Worm (Caenorhabditis elegans) whole organism, young adult: ENCODE measurements around the gene C35C5.8.

Source experiments
- B0336.3 ChIP-seq: fragments of 200-800 bp; sonication (Bioruptor generic); IDR thresholded peaks from 2 replicates; pipeline ENCODE4 v1.3.6; 2022; ENCODE audit warnings: missing genetic modification characterization, missing compliant biosample characterization
- F23B12.7 ChIP-seq: sonication (generic microtip); optimal IDR thresholded peaks from 2 replicates; lab custom pipeline; 2017; ENCODE audit warnings: missing genetic modification characterization, mild to moderate bottlenecking, missing compliant biosample characterization, antibody characterized with exemption, moderate library complexity; ENCODE audit not compliant: insufficient read depth
- F37B4.10 ChIP-seq: fragments of 200-800 bp; sonication (Bioruptor generic); IDR thresholded peaks from 2 replicates; pipeline ENCODE4 v1.3.6; 2022; ENCODE audit warnings: missing genetic modification characterization, missing compliant biosample characterization
- K11D2.4 ChIP-seq: fragments of 200-800 bp; sonication (Bioruptor generic); IDR thresholded peaks from 2 replicates; pipeline ENCODE4 v1.3.6; 2022; ENCODE audit warnings: missing genetic modification reagents, missing genetic modification characterization, missing compliant biosample characterization
- K12H6.12 ChIP-seq: fragments of 200-800 bp; sonication (Bioruptor generic); optimal IDR thresholded peaks from 2 replicates; lab custom pipeline; 2018; ENCODE audit warnings: mild to moderate bottlenecking, missing genetic modification characterization, missing compliant biosample characterization
- T07F8.4 ChIP-seq: sonication (generic microtip); optimal IDR thresholded peaks from 2 replicates; lab custom pipeline; 2016; ENCODE audit warnings: mild to moderate bottlenecking, missing genetic modification characterization, moderate library complexity, missing compliant biosample characterization
- Y53F4B.3 ChIP-seq: fragments of 200-800 bp; sonication (Bioruptor generic); IDR thresholded peaks from 2 replicates; pipeline ENCODE4 v1.3.6; 2022; ENCODE audit warnings: missing genetic modification reagents, missing genetic modification characterization, missing compliant biosample characterization
- Y56A3A.18 ChIP-seq: fragments of 200-800 bp; sonication (Bioruptor generic); IDR thresholded peaks from 2 replicates; pipeline ENCODE4 v1.3.6; 2022; ENCODE audit warnings: missing genetic modification reagents, missing genetic modification characterization, missing compliant biosample characterization
- ZK185.1 ChIP-seq: sonication (generic microtip); optimal IDR thresholded peaks from 2 replicates; lab custom pipeline; 2016; ENCODE audit warnings: mild to moderate bottlenecking, missing genetic modification characterization, missing compliant biosample characterization; ENCODE audit not compliant: poor library complexity, severe bottlenecking
- aptf-2 ChIP-seq: fragments of 200-800 bp; sonication (Bioruptor generic); conservative IDR thresholded peaks from 2 replicates; pipeline ENCODE4 v1.3.6; 2022; ENCODE audit warnings: missing genetic modification reagents, missing genetic modification characterization, missing compliant biosample characterization
- atf-7 ChIP-seq: sonication (generic microtip); optimal IDR thresholded peaks from 2 replicates; lab custom pipeline; 2017; ENCODE audit warnings: mild to moderate bottlenecking, missing genetic modification characterization, missing compliant biosample characterization
- attf-5 ChIP-seq: fragments of 200-800 bp; sonication (Bioruptor generic); optimal IDR thresholded peaks from 2 replicates; lab custom pipeline; 2018; ENCODE audit warnings: mild to moderate bottlenecking, missing genetic modification characterization, missing compliant biosample characterization
- attf-6 ChIP-seq: fragments of 200-800 bp; sonication (Bioruptor generic); IDR thresholded peaks from 2 replicates; pipeline ENCODE4 v1.3.6; 2022; ENCODE audit warnings: missing genetic modification reagents, missing genetic modification characterization, missing compliant biosample characterization
- bed-1 ChIP-seq: fragments of 200-800 bp; sonication (Bioruptor generic); IDR thresholded peaks from 2 replicates; pipeline ENCODE4 v1.3.6; 2022; ENCODE audit warnings: missing genetic modification reagents, missing genetic modification characterization, missing compliant biosample characterization
- bed-2 ChIP-seq: fragments of 200-800 bp; sonication (Bioruptor generic); IDR thresholded peaks from 2 replicates; pipeline ENCODE4 v1.3.6; 2022; ENCODE audit warnings: missing genetic modification reagents, missing genetic modification characterization, missing compliant biosample characterization
- cebp-1 ChIP-seq, 2 experiments: fragments of 200-800 bp in 1 of 2; sonication (Bioruptor generic) in 1 of 2; sonication (generic microtip) in 1 of 2; IDR thresholded peaks in 1 of 2; optimal IDR thresholded peaks in 1 of 2; 2 replicates each; pipeline versions ENCODE4 v1.3.6 to Lab custom; 2017 to 2022; ENCODE audit warnings: missing compliant biosample characterization in 2 of 2, missing genetic modification characterization in 2 of 2, mild to moderate bottlenecking in 1 of 2, missing genetic modification reagents in 1 of 2, moderate library complexity in 1 of 2
- cebp-2 ChIP-seq: fragments of 200-800 bp; sonication (Bioruptor generic); IDR thresholded peaks from 2 replicates; pipeline ENCODE4 v1.3.6; 2022; ENCODE audit warnings: missing genetic modification characterization, missing compliant biosample characterization
- chd-7 ChIP-seq: sonication (generic microtip); optimal IDR thresholded peaks from 2 replicates; lab custom pipeline; 2016; ENCODE audit warnings: mild to moderate bottlenecking, missing genetic modification characterization, moderate library complexity, missing compliant biosample characterization
- dox-1 ChIP-seq: fragments of 200-800 bp; sonication (Bioruptor generic); IDR thresholded peaks from 2 replicates; pipeline ENCODE4 v1.3.6; 2022; ENCODE audit warnings: missing genetic modification reagents, missing genetic modification characterization, missing compliant biosample characterization
- dpff-1 ChIP-seq: sonication (generic microtip); optimal IDR thresholded peaks from 2 replicates; lab custom pipeline; 2017; ENCODE audit warnings: mild to moderate bottlenecking, missing genetic modification characterization, missing compliant biosample characterization
- egl-18 ChIP-seq: fragments of 200-800 bp; sonication (Bioruptor generic); IDR thresholded peaks from 2 replicates; pipeline ENCODE4 v1.3.6; 2022; ENCODE audit warnings: missing genetic modification reagents, missing genetic modification characterization, missing compliant biosample characterization
- egrh-3 ChIP-seq: fragments of 200-800 bp; sonication (Bioruptor generic); IDR thresholded peaks from 2 replicates; pipeline ENCODE4 v1.3.6; 2022; ENCODE audit warnings: missing genetic modification reagents, missing genetic modification characterization, missing compliant biosample characterization
- ets-4 ChIP-seq: fragments of 200-800 bp; sonication (Bioruptor generic); optimal IDR thresholded peaks from 2 replicates; lab custom pipeline; 2018; ENCODE audit warnings: mild to moderate bottlenecking, missing genetic modification characterization, missing compliant biosample characterization
- fkh-3 ChIP-seq: sonication (generic microtip); optimal IDR thresholded peaks from 2 replicates; lab custom pipeline; 2016; ENCODE audit warnings: mild to moderate bottlenecking, missing genetic modification characterization, missing compliant biosample characterization
- gei-17 ChIP-seq: fragments of 200-800 bp; sonication (Bioruptor generic); optimal IDR thresholded peaks from 2 replicates; lab custom pipeline; 2018; ENCODE audit warnings: mild to moderate bottlenecking, missing genetic modification characterization, missing compliant biosample characterization
- hmg-1.2 ChIP-seq: fragments of 200-800 bp; sonication (Bioruptor generic); IDR thresholded peaks from 2 replicates; pipeline ENCODE4 v1.3.6; 2022; ENCODE audit warnings: missing genetic modification reagents, missing genetic modification characterization, missing compliant biosample characterization
- hsf-1 ChIP-seq: fragments of 200-800 bp; sonication (Bioruptor generic); IDR thresholded peaks from 2 replicates; pipeline ENCODE4 v1.3.6; 2022; ENCODE audit warnings: missing genetic modification reagents, missing genetic modification characterization, missing compliant biosample characterization
- let-607 ChIP-seq, 2 experiments: fragments of 200-800 bp in 1 of 2; sonication (Bioruptor generic) in 1 of 2; sonication (generic microtip) in 1 of 2; optimal IDR thresholded peaks; 2 replicates each; lab custom pipeline; 2016 to 2018; ENCODE audit warnings: mild to moderate bottlenecking in 2 of 2, missing compliant biosample characterization in 2 of 2, missing genetic modification characterization in 2 of 2, moderate library complexity in 2 of 2, missing genotype in 1 of 2
- lin-26 ChIP-seq: fragments of 200-800 bp; sonication (Bioruptor generic); IDR thresholded peaks from 2 replicates; pipeline ENCODE4 v1.3.6; 2022; ENCODE audit warnings: missing genetic modification reagents, missing genetic modification characterization, missing compliant biosample characterization
- lin-40 ChIP-seq: sonication (generic microtip); optimal IDR thresholded peaks from 2 replicates; lab custom pipeline; 2016; ENCODE audit warnings: missing genetic modification characterization, mild to moderate bottlenecking, missing compliant biosample characterization, missing genotype, missing genetic modification reagents
- nfyb-1 ChIP-seq: fragments of 200-800 bp; sonication (Bioruptor generic); IDR thresholded peaks from 2 replicates; pipeline ENCODE4 v1.3.6; 2022; ENCODE audit warnings: missing genetic modification reagents, missing genetic modification characterization, missing compliant biosample characterization
- nhr-120 ChIP-seq: fragments of 200-800 bp; sonication (Bioruptor generic); IDR thresholded peaks from 2 replicates; pipeline ENCODE4 v1.3.6; 2022; ENCODE audit warnings: missing genetic modification characterization, missing compliant biosample characterization
- nhr-179 ChIP-seq: sonication (generic microtip); optimal IDR thresholded peaks from 2 replicates; lab custom pipeline; 2016; ENCODE audit warnings: mild to moderate bottlenecking, missing genetic modification characterization, missing compliant biosample characterization
- nhr-27 ChIP-seq: fragments of 200-800 bp; sonication (Bioruptor generic); optimal IDR thresholded peaks from 2 replicates; lab custom pipeline; 2018; ENCODE audit warnings: mild to moderate bottlenecking, missing genetic modification characterization, moderate library complexity, missing compliant biosample characterization
- nhr-80 ChIP-seq: sonication (generic microtip); optimal IDR thresholded peaks from 2 replicates; lab custom pipeline; 2016; ENCODE audit warnings: missing genetic modification characterization, missing compliant biosample characterization
- nhr-90 ChIP-seq: sonication (generic microtip); optimal IDR thresholded peaks from 2 replicates; lab custom pipeline; 2016; ENCODE audit warnings: missing genotype, mild to moderate bottlenecking, missing genetic modification characterization, missing compliant biosample characterization
- pbrm-1 ChIP-seq: fragments of 200-800 bp; sonication (Bioruptor generic); IDR thresholded peaks from 2 replicates; pipeline ENCODE4 v1.3.6; 2022; ENCODE audit warnings: missing genetic modification reagents, missing genetic modification characterization, missing compliant biosample characterization
- rcor-1 ChIP-seq: fragments of 200-800 bp; sonication (Bioruptor generic); IDR thresholded peaks from 2 replicates; pipeline ENCODE4 v1.3.6; 2022; ENCODE audit warnings: missing genetic modification reagents, missing genetic modification characterization, missing compliant biosample characterization
- snpc-4 ChIP-seq, 5 experiments: fragments of 150-350 bp in 1 of 5; sonication (generic microtip) in 4 of 5; optimal IDR thresholded peaks; 2 replicates each; lab custom pipeline; 2014 to 2018; ENCODE audit warnings: missing genetic modification characterization in 5 of 5, missing biosample characterization in 3 of 5, antibody characterized with exemption in 2 of 5, mild to moderate bottlenecking in 2 of 5, missing compliant biosample characterization in 2 of 5, missing genotype in 2 of 5, moderate library complexity in 2 of 5, missing genetic modification reagents in 1 of 5
- somi-1 ChIP-seq: fragments of 200-800 bp; sonication (Bioruptor generic); optimal IDR thresholded peaks from 2 replicates; lab custom pipeline; 2018; ENCODE audit warnings: mild to moderate bottlenecking, missing genetic modification characterization, missing compliant biosample characterization
- unc-62 ChIP-seq: fragments of 150-350 bp; optimal IDR thresholded peaks from 2 replicates; lab custom pipeline; 2014; ENCODE audit warnings: missing biosample characterization, missing genetic modification reagents, missing genetic modification characterization
- zim-3 ChIP-seq: sonication (generic microtip); optimal IDR thresholded peaks from 2 replicates; lab custom pipeline; 2017; ENCODE audit warnings: mild to moderate bottlenecking, missing genetic modification characterization, moderate library complexity, missing compliant biosample characterization
- ztf-18 ChIP-seq: sonication (generic microtip); optimal IDR thresholded peaks from 2 replicates; lab custom pipeline; 2016; ENCODE audit warnings: missing genotype, mild to moderate bottlenecking, missing genetic modification characterization, missing compliant biosample characterization
- ztf-26 ChIP-seq: sonication (generic microtip); optimal IDR thresholded peaks from 2 replicates; lab custom pipeline; 2017; ENCODE audit warnings: missing genetic modification characterization, missing compliant biosample characterization

Gene C35C5.8

DNA sequence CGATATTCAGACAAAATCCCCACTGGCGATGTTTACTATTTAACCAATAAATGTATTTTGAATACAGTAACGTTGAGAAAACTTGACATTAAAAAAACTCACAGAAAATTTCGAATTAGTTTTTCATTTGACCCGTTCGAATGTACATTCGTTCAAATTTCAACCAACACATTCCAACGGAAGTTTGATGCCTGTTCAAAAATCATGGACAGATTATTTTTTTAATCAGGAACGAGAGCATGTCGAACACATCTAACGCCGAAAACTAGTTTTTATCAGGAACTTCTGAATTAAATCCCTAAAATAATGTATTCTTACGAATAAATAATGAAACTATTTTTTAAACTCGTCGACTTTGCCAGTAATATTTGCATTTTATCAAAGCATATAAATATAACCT, 8.3 kb downstream of the C35C5.8 start:
- TF ChIP-seq cebp-2 (GFP tag; lab: Robert Waterston, UW): no peak
- no peak for TF ChIP-seq somi-1 (GFP tag; lab: Kevin White, UChicago)
- no peak for TF ChIP-seq egl-18 (GFP tag; lab: Robert Waterston, UW)
- TF ChIP-seq aptf-2: no peak
- no peak for TF ChIP-seq fkh-3 (tag; lab: Kevin White, UChicago)
- no peak for TF ChIP-seq bed-1 (GFP tag; lab: Robert Waterston, UW)
- TF ChIP-seq nhr-27 (tag; lab: Kevin White, UChicago): no peak
- no peak for TF ChIP-seq attf-6 (GFP tag; lab: Robert Waterston, UW)
- TF ChIP-seq dpff-1 (tag; lab: Kevin White, UChicago): no peak
- TF ChIP-seq Y53F4B.3 (GFP tag; lab: Robert Waterston, UW): no peak
- TF ChIP-seq hsf-1 (GFP tag; lab: Robert Waterston, UW): no peak
- no peak for TF ChIP-seq K12H6.12
- no peak for TF ChIP-seq rcor-1
- no peak for TF ChIP-seq pbrm-1 (GFP tag; lab: Robert Waterston, UW)

DNA sequence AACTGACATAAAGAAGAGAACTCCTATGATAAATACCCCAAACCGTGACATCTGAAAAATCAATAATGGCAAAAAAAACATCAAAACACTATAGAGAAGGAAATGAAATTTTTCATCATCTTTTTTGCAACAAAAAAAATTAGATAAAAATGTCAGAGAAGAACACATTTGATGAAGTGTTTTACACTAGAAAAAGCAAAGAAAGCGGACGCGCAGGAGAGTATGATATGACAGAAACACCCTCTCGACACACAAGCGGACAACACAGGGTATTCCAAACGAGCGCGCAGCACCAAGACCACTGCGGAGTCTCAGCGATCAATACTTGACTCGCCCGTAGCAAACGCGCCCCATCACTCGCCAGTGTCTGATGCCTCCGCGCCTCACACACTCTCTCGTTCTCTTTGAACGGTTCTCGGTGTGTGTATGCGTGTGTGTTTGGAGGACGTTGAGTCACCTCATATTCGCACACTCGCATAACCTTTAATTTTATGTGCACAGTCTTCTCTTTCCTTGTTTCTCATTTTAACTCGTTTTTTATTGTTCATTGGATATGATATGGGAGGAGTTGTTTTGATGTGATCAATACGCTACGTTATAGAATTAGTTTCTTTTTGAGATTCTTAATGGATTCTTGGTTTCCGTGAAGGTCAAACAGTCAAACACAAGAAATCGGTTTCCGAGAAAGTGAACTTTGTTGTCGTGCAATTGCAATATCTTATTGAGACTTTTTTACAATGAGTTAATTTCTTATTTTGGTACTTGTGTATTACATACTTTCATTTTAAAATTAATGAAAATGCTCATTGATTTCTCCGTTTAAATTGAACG, 13.3 kb downstream of the C35C5.8 start, which contains the start of gene selt-1.1:
selt-1.1 (minus strand) TSS at position 51 of the 831 bp plus-strand sequence.
- TF ChIP-seq dox-1: peak; percentile 89
- no peak for TF ChIP-seq cebp-1 (GFP tag; IDR thresholded peaks at IDR 0.05; lab: Robert Waterston, UW)
- no peak for TF ChIP-seq cebp-1 (tag; optimal IDR thresholded peaks at IDR 0.05; lab: Kevin White, UChicago)
- peak; percentile 26 for TF ChIP-seq unc-62 (GFP tag; lab: Kevin White, UChicago)
- no peak for TF ChIP-seq nhr-179
- TF ChIP-seq Y56A3A.18: 0 out of 2 replicates have a peak, but pooled peaks have one; percentile 27
- no peak for TF ChIP-seq egrh-3 (GFP tag; lab: Robert Waterston, UW)
- 0 out of 2 replicates have a peak, but pooled peaks have one; percentile 21 for TF ChIP-seq nfyb-1 (GFP tag; lab: Robert Waterston, UW)
- TF ChIP-seq ets-4: peak; percentile 85
- peak; percentile 43 to 68 for TF ChIP-seq let-607 (tag; optimal IDR thresholded peaks at IDR 0.05; lab: Kevin White, UChicago)
- peak; percentile 7 for TF ChIP-seq nhr-90 (tag; lab: Kevin White, UChicago)
- peak; percentile 14 for TF ChIP-seq K12H6.12
- peak; percentile 98 for TF ChIP-seq nhr-80
- 0 out of 2 replicates have a peak, but pooled peaks have one; percentile 28 for TF ChIP-seq bed-2 (GFP tag; lab: Robert Waterston, UW)
- TF ChIP-seq hmg-1.2: peak; percentile 96
- peak; percentile 57 for TF ChIP-seq attf-5
- TF ChIP-seq gei-17 (GFP tag; lab: Kevin White, UChicago): peak; percentile 31
- no peak for TF ChIP-seq F37B4.10
- TF ChIP-seq pbrm-1 (GFP tag; lab: Robert Waterston, UW): peak; percentile 32; the same call in 1 of the 2 replicates
- TF ChIP-seq T07F8.4 (tag; lab: Kevin White, UChicago): no peak
- TF ChIP-seq ztf-26 (tag; lab: Kevin White, UChicago): peak; percentile 42
- TF ChIP-seq F23B12.7 (tag; lab: Kevin White, UChicago): peak; percentile 5
- peak; percentile 65; the same call in 1 of the 2 replicates for TF ChIP-seq B0336.3
- TF ChIP-seq nhr-120: no peak
- peak; percentile 65 for TF ChIP-seq lin-40 (tag; lab: Kevin White, UChicago)
- peak; percentile 46 for TF ChIP-seq ZK185.1 (tag; lab: Kevin White, UChicago)
- TF ChIP-seq ztf-18: peak; percentile 16
- TF ChIP-seq K11D2.4 (GFP tag; lab: Robert Waterston, UW): no peak
- peak; percentile 29 for TF ChIP-seq atf-7 (tag; lab: Kevin White, UChicago)
- TF ChIP-seq lin-26: peak; percentile 42; the same call in 1 of the 2 replicates
- no peak for TF ChIP-seq zim-3 (tag; lab: Kevin White, UChicago)
- no peak for TF ChIP-seq nhr-27 (tag; lab: Kevin White, UChicago)
- TF ChIP-seq snpc-4 (GFP tag; optimal IDR thresholded peaks at IDR 0.05; lab: Kevin White, UChicago): no peak
- peak in 1 of 4 experiments; percentile 40 for TF ChIP-seq snpc-4 (tag; optimal IDR thresholded peaks at IDR 0.05; lab: Kevin White, UChicago)
- peak; percentile 8 for TF ChIP-seq chd-7 (tag; lab: Kevin White, UChicago)
- no peak for TF ChIP-seq egl-18 (GFP tag; lab: Robert Waterston, UW)
